Worm (Caenorhabditis elegans): ENCODE results near the gene trul-1.

trul-1 gene

DNA sequence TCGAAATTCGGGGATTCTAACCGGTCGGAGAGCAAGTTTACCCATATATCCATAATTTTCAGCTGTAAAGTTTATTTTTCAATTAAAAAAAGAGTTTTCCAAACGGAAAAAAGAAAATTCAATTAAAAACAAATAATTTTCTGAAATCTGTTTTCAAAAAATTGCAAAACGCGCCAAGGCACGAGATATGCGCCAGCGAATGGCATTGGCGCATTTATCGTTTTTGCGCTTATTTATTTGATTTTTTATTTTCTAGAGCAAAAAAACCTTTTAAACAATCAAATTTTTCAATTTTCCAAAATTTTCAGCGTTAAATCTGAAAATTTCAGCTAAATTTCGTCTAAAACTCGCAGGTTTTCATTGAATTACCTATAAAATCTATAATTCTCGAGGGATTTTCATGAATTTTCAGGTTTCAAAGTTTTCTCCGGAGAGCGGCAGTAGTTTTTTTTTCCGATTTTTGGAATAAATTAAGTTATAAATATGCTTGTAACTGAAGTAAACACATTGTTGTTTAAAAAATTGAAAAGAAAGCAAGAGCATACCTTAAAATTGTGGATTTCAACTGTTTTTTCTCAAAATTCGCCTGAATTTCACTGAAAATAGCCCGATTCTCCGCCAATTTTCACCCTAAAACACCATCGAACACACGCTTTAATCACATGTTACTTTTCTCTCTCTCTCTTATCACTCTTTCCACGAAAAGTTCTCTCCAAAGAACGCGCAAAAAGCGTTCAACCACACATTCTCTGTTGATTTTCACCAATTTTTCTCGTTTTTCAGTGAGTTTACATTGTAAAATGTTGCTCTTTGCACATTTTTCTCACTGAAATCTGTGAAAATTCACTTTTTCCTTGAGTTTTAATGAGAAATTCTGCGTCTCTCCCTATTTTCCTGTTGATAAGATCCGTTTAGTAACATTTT is 3.5 kb upstream of the trul-1 start, which contains the start of gene B0432.10 (continued):
- TF ChIP-seq nhr-102 (tag; optimal IDR thresholded peaks at IDR 0.05), result peak; percentile 33
- TF ChIP-seq ceh-82 (tag; optimal IDR thresholded peaks at IDR 0.05), result no peak

ce11 chrII:283594-283993 is 1.2 kb upstream of the trul-1 start, which contains the start of gene B0432.9:
Gene B0432.9, minus strand, starts transcription at chrII:283694.
- no peak for TF ChIP-seq ceh-44 (GFP tag; IDR thresholded peaks at IDR 0.05)
- no peak for TF ChIP-seq Y75B8A.6 (GFP tag; IDR thresholded peaks at IDR 0.05)
- no peak for TF ChIP-seq mep-1 (tag; optimal IDR thresholded peaks at IDR 0.05)
- no peak for TF ChIP-seq nhr-77 (tag; optimal IDR thresholded peaks at IDR 0.05)
- no peak for TF ChIP-seq fos-1 (tag; optimal IDR thresholded peaks at IDR 0.05)
- no peak for TF ChIP-seq ztf-11 (tag; optimal IDR thresholded peaks at IDR 0.05)
- TF ChIP-seq nhr-10 (tag; optimal IDR thresholded peaks at IDR 0.05), result no peak
- TF ChIP-seq zip-11 (GFP tag; IDR thresholded peaks at IDR 0.05), result no peak
- TF ChIP-seq zfp-3 (GFP tag; conservative IDR thresholded peaks at IDR 0.05), result no peak
- TF ChIP-seq rbr-2 (tag; optimal IDR thresholded peaks at IDR 0.05), result no peak

- no peak for TF ChIP-seq dmd-9 (GFP tag; IDR thresholded peaks at IDR 0.05)
- no peak for TF ChIP-seq daf-19 (GFP tag; conservative IDR thresholded peaks at IDR 0.05)
- TF ChIP-seq zip-2 (tag; optimal IDR thresholded peaks at IDR 0.05), result no peak
- no peak for TF ChIP-seq attf-4 (tag; optimal IDR thresholded peaks at IDR 0.05)
- TF ChIP-seq nhr-10 (tag; optimal IDR thresholded peaks at IDR 0.05), result no peak
- no peak for TF ChIP-seq F37D6.2 (tag; optimal IDR thresholded peaks at IDR 0.05)
- no peak for TF ChIP-seq daf-12 (tag; optimal IDR thresholded peaks at IDR 0.05)
- no peak for TF ChIP-seq zfp-2 (tag; optimal IDR thresholded peaks at IDR 0.05)
- no peak for TF ChIP-seq F44E2.7 (GFP tag; IDR thresholded peaks at IDR 0.05)
- no peak for TF ChIP-seq nhr-6 (tag; optimal IDR thresholded peaks at IDR 0.05)
- no peak for TF ChIP-seq ama-1 (optimal IDR thresholded peaks at IDR 0.05)
- no peak for TF ChIP-seq nhr-11 (tag; optimal IDR thresholded peaks at IDR 0.05)
- TF ChIP-seq fos-1 (tag; optimal IDR thresholded peaks at IDR 0.05), result no peak
- TF ChIP-seq lin-38 (GFP tag; IDR thresholded peaks at IDR 0.05), result no peak
- no peak for TF ChIP-seq unc-62 (GFP tag; optimal IDR thresholded peaks at IDR 0.05 in 1 of 2)
- TF ChIP-seq unc-62 (tag; optimal IDR thresholded peaks at IDR 0.05), result no peak
- TF ChIP-seq hlh-30 (tag; optimal IDR thresholded peaks at IDR 0.05; ENCODE audit: insufficient read depth), result no peak
Measured at ce11 chrII:278636-279035, 3.7 kb downstream of the trul-1 start, which contains the start of gene B0432.8. Gene B0432.8, minus strand, starts transcription at chrII:278736.

DNA sequence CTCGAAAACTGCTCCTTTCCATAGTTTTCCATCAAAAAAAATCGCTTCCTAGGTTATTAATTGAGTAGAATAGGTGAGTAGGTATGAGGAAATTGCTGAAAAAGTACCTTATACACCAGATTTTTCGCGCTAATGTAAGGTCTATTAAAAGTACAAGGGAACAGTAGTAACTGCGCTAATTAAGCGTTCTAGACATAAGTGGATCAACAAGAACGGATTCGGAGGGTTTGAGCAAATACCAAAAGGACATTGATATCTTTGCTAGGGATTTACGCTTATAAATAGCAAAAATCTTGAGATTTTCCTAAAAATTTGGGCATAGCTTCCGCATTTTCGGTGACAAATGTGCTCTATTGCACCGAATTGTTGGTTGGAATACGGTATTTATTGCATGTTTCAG is 8.5 kb downstream of the trul-1 start, which contains the start of gene B0432.7:
B0432.7 (minus strand) TSS at position 101 of the 400 bp plus-strand sequence.
- no peak for TF ChIP-seq nhr-111 (GFP tag; optimal IDR thresholded peaks at IDR 0.05)
- no peak for TF ChIP-seq daf-8 (GFP tag; IDR thresholded peaks at IDR 0.05)
- TF ChIP-seq nhr-11 (tag; optimal IDR thresholded peaks at IDR 0.05), result no peak
- TF ChIP-seq Y75B8A.6 (GFP tag; IDR thresholded peaks at IDR 0.05), result no peak
- no peak for TF ChIP-seq cey-2 (tag; optimal IDR thresholded peaks at IDR 0.05; ENCODE audit: borderline replicate concordance, insufficient read depth)
- no peak for TF ChIP-seq hif-1 (tag; optimal IDR thresholded peaks at IDR 0.05)
- no peak for TF ChIP-seq dmd-9 (GFP tag; IDR thresholded peaks at IDR 0.05)
- TF ChIP-seq snpc-4 (tag; optimal IDR thresholded peaks at IDR 0.05), result no peak
- TF ChIP-seq nhr-10 (tag; optimal IDR thresholded peaks at IDR 0.05), result no peak
- no peak for TF ChIP-seq lin-38 (GFP tag; IDR thresholded peaks at IDR 0.05)
- TF ChIP-seq unc-39 (tag; optimal IDR thresholded peaks at IDR 0.05), result no peak
- no peak for TF ChIP-seq zip-11 (GFP tag; IDR thresholded peaks at IDR 0.05)
- TF ChIP-seq F44E2.7 (GFP tag; IDR thresholded peaks at IDR 0.05), result no peak
- no peak for TF ChIP-seq ZK337.2 (GFP tag; IDR thresholded peaks at IDR 0.05)
- no peak for TF ChIP-seq saeg-2 (GFP tag; IDR thresholded peaks at IDR 0.05)
- no peak for TF ChIP-seq T20F7.1 (GFP tag; optimal IDR thresholded peaks at IDR 0.05)
- no peak for TF ChIP-seq ctbp-1 (GFP tag; IDR thresholded peaks at IDR 0.05)
- TF ChIP-seq spr-3 (GFP tag; optimal IDR thresholded peaks at IDR 0.05), result no peak
- no peak for TF ChIP-seq lin-39 (tag; optimal IDR thresholded peaks at IDR 0.05)

Measured in whole organism, L4 larva.